Worm (Caenorhabditis elegans) whole organism, midembryonic: ENCODE measurements around the gene xol-1.

ENCODE experiments used
- T22C8.4 ChIP-seq: fragments of 200-800 bp; sonication (Bioruptor generic); IDR thresholded peaks from 2 replicates; pipeline ENCODE4 v1.3.6; 2022; ENCODE audit warnings: missing genetic modification characterization, missing compliant biosample characterization
- cog-1 ChIP-seq: sonication (generic microtip); optimal IDR thresholded peaks from 2 replicates; lab custom pipeline; 2016; ENCODE audit warnings: missing genetic modification characterization, missing compliant biosample characterization
- flt-1 ChIP-seq: fragments of 200-800 bp; sonication (Bioruptor generic); IDR thresholded peaks from 2 replicates; pipeline ENCODE4 v1.3.6; 2022; ENCODE audit warnings: missing genetic modification characterization, missing compliant biosample characterization
- klf-2 ChIP-seq: fragments of 200-800 bp; sonication (Bioruptor generic); conservative IDR thresholded peaks from 2 replicates; pipeline ENCODE4 v1.3.6; 2022; ENCODE audit warnings: missing genetic modification reagents, missing genetic modification characterization, missing compliant biosample characterization
- med-1 ChIP-seq: sonication (generic microtip); optimal IDR thresholded peaks from 2 replicates; lab custom pipeline; 2017; ENCODE audit warnings: missing genetic modification characterization, mild to moderate bottlenecking, missing compliant biosample characterization, antibody characterized with exemption, missing genetic modification reagents; ENCODE audit not compliant: insufficient read depth
- ref-1 ChIP-seq: fragments of 200-800 bp; sonication (Bioruptor generic); conservative IDR thresholded peaks from 2 replicates; pipeline ENCODE4 v1.3.6; 2022; ENCODE audit warnings: missing genetic modification reagents, missing genetic modification characterization, missing compliant biosample characterization
- tab-1 ChIP-seq: fragments of 200-800 bp; sonication (Bioruptor generic); IDR thresholded peaks from 2 replicates; pipeline ENCODE4 v1.3.6; 2022; ENCODE audit warnings: missing genetic modification characterization, missing compliant biosample characterization
- ztf-23 ChIP-seq: fragments of 200-800 bp; sonication (Bioruptor generic); IDR thresholded peaks from 2 replicates; pipeline ENCODE4 v1.3.6; 2022; ENCODE audit warnings: missing genetic modification reagents, missing genetic modification characterization, missing compliant biosample characterization

DNA sequence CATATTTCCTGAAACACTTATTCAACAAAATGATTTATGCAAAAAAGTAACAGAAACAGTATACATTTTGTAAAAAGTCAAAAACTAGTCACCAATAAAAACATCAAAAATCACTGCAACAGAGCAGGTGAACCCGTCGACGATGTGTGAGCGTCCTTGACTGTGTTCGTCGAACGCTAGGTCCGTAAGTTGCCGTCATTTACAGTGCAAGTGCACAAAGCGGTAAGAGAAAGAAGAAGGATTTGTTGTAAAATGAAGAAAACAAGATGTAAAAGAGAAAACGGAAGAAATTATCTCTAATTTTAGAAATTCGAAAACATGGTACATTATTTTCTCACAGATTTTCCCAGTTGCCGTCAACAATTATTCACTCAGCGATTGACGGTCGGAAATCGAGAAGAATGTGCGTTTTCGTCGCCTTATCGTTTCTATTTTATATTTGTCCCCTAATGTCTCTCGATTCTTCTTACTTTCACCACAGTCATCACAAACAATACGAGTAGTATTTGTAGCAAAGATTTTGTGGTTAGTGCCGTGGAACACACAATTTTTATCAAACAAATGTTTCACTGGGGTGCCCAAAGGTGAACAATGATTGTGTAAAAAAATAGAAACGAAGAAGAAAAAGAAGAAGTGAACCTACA lies 48.3 kb downstream of the xol-1 start:
- TF ChIP-seq tab-1, result no peak
- no peak for TF ChIP-seq med-1 (GFP tag; lab: Kevin White, UChicago)
- TF ChIP-seq flt-1 (GFP tag; lab: Robert Waterston, UW), result no peak
- no peak for TF ChIP-seq ztf-23 (GFP tag; lab: Robert Waterston, UW)
- TF ChIP-seq ref-1 (GFP tag; lab: Robert Waterston, UW), result no peak
- no peak for TF ChIP-seq klf-2
- TF ChIP-seq T22C8.4 (GFP tag; lab: Robert Waterston, UW), result no peak
- no peak for TF ChIP-seq cog-1 (tag; lab: Kevin White, UChicago)
